Worm (Caenorhabditis elegans) whole organism, young adult: ENCODE measurements around the gene F01G10.9.

Source experiments
- B0261.1 ChIP-seq: sonication (generic microtip); optimal IDR thresholded peaks from 2 replicates; lab custom pipeline; 2016; ENCODE audit warnings: mild to moderate bottlenecking, missing genetic modification characterization, moderate library complexity, missing compliant biosample characterization
- C17E4.6 ChIP-seq: fragments of 200-800 bp; sonication (Bioruptor generic); IDR thresholded peaks from 2 replicates; pipeline ENCODE4 v1.3.6; 2022; ENCODE audit warnings: missing genetic modification reagents, missing genetic modification characterization, missing compliant biosample characterization
- F10E7.11 ChIP-seq: sonication (generic microtip); optimal IDR thresholded peaks from 2 replicates; lab custom pipeline; 2017; ENCODE audit warnings: mild to moderate bottlenecking, missing genetic modification characterization, moderate library complexity, missing compliant biosample characterization
- F22D6.2 ChIP-seq: sonication (generic microtip); optimal IDR thresholded peaks from 2 replicates; lab custom pipeline; 2016; ENCODE audit warnings: mild to moderate bottlenecking, missing genetic modification characterization, missing compliant biosample characterization
- F37B4.10 ChIP-seq: fragments of 200-800 bp; sonication (Bioruptor generic); IDR thresholded peaks from 2 replicates; pipeline ENCODE4 v1.3.6; 2022; ENCODE audit warnings: missing genetic modification characterization, missing compliant biosample characterization
- F52B5.7 ChIP-seq: sonication (generic microtip); optimal IDR thresholded peaks from 2 replicates; lab custom pipeline; 2016; ENCODE audit warnings: mild to moderate bottlenecking, missing genetic modification characterization, missing compliant biosample characterization
- F57A8.1 ChIP-seq: fragments of 200-800 bp; sonication (Bioruptor generic); optimal IDR thresholded peaks from 2 replicates; lab custom pipeline; 2018; ENCODE audit warnings: mild to moderate bottlenecking, missing genetic modification characterization, moderate library complexity, missing compliant biosample characterization
- F57C9.4 ChIP-seq: sonication (generic microtip); optimal IDR thresholded peaks from 2 replicates; lab custom pipeline; 2017; ENCODE audit warnings: mild to moderate bottlenecking, missing genetic modification characterization, missing compliant biosample characterization
- T07F8.4 ChIP-seq: sonication (generic microtip); optimal IDR thresholded peaks from 2 replicates; lab custom pipeline; 2016; ENCODE audit warnings: mild to moderate bottlenecking, missing genetic modification characterization, moderate library complexity, missing compliant biosample characterization
- Y53G8AR.9 ChIP-seq: fragments of 200-800 bp; sonication (Bioruptor generic); conservative IDR thresholded peaks from 2 replicates; pipeline ENCODE4 v1.3.6; 2022; ENCODE audit warnings: missing genetic modification reagents, missing genetic modification characterization, missing compliant biosample characterization
- ZK185.1 ChIP-seq: sonication (generic microtip); optimal IDR thresholded peaks from 2 replicates; lab custom pipeline; 2016; ENCODE audit warnings: mild to moderate bottlenecking, missing genetic modification characterization, missing compliant biosample characterization; ENCODE audit not compliant: poor library complexity, severe bottlenecking
- ccch-3 ChIP-seq: fragments of 200-800 bp; sonication (Bioruptor generic); optimal IDR thresholded peaks from 2 replicates; lab custom pipeline; 2018; ENCODE audit warnings: mild to moderate bottlenecking, missing genetic modification characterization, missing compliant biosample characterization
- cebp-2 ChIP-seq: fragments of 200-800 bp; sonication (Bioruptor generic); IDR thresholded peaks from 2 replicates; pipeline ENCODE4 v1.3.6; 2022; ENCODE audit warnings: missing genetic modification characterization, missing compliant biosample characterization
- ceh-91 ChIP-seq: fragments of 200-800 bp; sonication (Bioruptor generic); IDR thresholded peaks from 2 replicates; pipeline ENCODE4 v1.3.6; 2022; ENCODE audit warnings: missing genetic modification reagents, missing genetic modification characterization, missing compliant biosample characterization
- dpl-1 ChIP-seq: fragments of 150-350 bp; optimal IDR thresholded peaks from 2 replicates; lab custom pipeline; 2014; ENCODE audit warnings: missing biosample characterization, missing genetic modification reagents, missing genetic modification characterization
- efl-1 ChIP-seq: fragments of 150-350 bp; optimal IDR thresholded peaks from 2 replicates; lab custom pipeline; 2014; ENCODE audit warnings: missing biosample characterization, missing genetic modification reagents, missing genetic modification characterization
- ekl-4 ChIP-seq: fragments of 200-800 bp; sonication (Bioruptor generic); IDR thresholded peaks from 2 replicates; pipeline ENCODE4 v1.3.6; 2022; ENCODE audit warnings: missing genetic modification reagents, missing genetic modification characterization, missing compliant biosample characterization
- ets-4 ChIP-seq: fragments of 200-800 bp; sonication (Bioruptor generic); optimal IDR thresholded peaks from 2 replicates; lab custom pipeline; 2018; ENCODE audit warnings: mild to moderate bottlenecking, missing genetic modification characterization, missing compliant biosample characterization
- hlh-26 ChIP-seq: fragments of 200-800 bp; sonication (Bioruptor generic); conservative IDR thresholded peaks from 2 replicates; pipeline ENCODE4 v1.3.6; 2022; ENCODE audit warnings: missing genetic modification reagents, missing genetic modification characterization, missing compliant biosample characterization
- let-607 ChIP-seq, 2 experiments: fragments of 200-800 bp in 1 of 2; sonication (Bioruptor generic) in 1 of 2; sonication (generic microtip) in 1 of 2; optimal IDR thresholded peaks; 2 replicates each; lab custom pipeline; 2016 to 2018; ENCODE audit warnings: mild to moderate bottlenecking in 2 of 2, missing compliant biosample characterization in 2 of 2, missing genetic modification characterization in 2 of 2, moderate library complexity in 2 of 2, missing genotype in 1 of 2
- lin-35 ChIP-seq, 3 experiments: fragments of 150-350 bp in 2 of 3; sonication (generic microtip) in 1 of 3; optimal IDR thresholded peaks; 2 replicates each; lab custom pipeline; 2014 to 2018; ENCODE audit warnings: missing biosample characterization in 3 of 3, missing genetic modification characterization in 3 of 3, missing genetic modification reagents in 3 of 3
- nfya-2 ChIP-seq: fragments of 200-800 bp; sonication (Bioruptor generic); IDR thresholded peaks from 2 replicates; pipeline ENCODE4 v1.3.6; 2022; ENCODE audit warnings: missing genetic modification reagents, missing genetic modification characterization, missing compliant biosample characterization
- nhr-179 ChIP-seq: sonication (generic microtip); optimal IDR thresholded peaks from 2 replicates; lab custom pipeline; 2016; ENCODE audit warnings: mild to moderate bottlenecking, missing genetic modification characterization, missing compliant biosample characterization
- nhr-80 ChIP-seq: sonication (generic microtip); optimal IDR thresholded peaks from 2 replicates; lab custom pipeline; 2016; ENCODE audit warnings: missing genetic modification characterization, missing compliant biosample characterization
- pha-4 ChIP-seq: fragments of 150-350 bp; sonication (generic microtip); optimal IDR thresholded peaks from 2 replicates; lab custom pipeline; 2014; ENCODE audit warnings: missing biosample characterization, missing genetic modification reagents, missing genetic modification characterization
- rcor-1 ChIP-seq: fragments of 200-800 bp; sonication (Bioruptor generic); IDR thresholded peaks from 2 replicates; pipeline ENCODE4 v1.3.6; 2022; ENCODE audit warnings: missing genetic modification reagents, missing genetic modification characterization, missing compliant biosample characterization
- rec-8 ChIP-seq, 2 experiments: sonication (generic microtip); optimal IDR thresholded peaks; 2 replicates each; lab custom pipeline; 2016; ENCODE audit warnings: mild to moderate bottlenecking in 2 of 2, missing genetic modification characterization in 2 of 2, missing genetic modification reagents in 2 of 2, missing genotype in 2 of 2, missing biosample characterization in 1 of 2, missing compliant biosample characterization in 1 of 2, moderate library complexity in 1 of 2
- sea-2 ChIP-seq: fragments of 200-800 bp; sonication (Bioruptor generic); IDR thresholded peaks from 2 replicates; pipeline ENCODE4 v1.3.6; 2022; ENCODE audit warnings: missing genetic modification characterization, missing compliant biosample characterization
- tlf-1 ChIP-seq: fragments of 200-800 bp; sonication (Bioruptor generic); optimal IDR thresholded peaks from 2 replicates; lab custom pipeline; 2018; ENCODE audit warnings: mild to moderate bottlenecking, missing genetic modification characterization, missing compliant biosample characterization
- zim-3 ChIP-seq: sonication (generic microtip); optimal IDR thresholded peaks from 2 replicates; lab custom pipeline; 2017; ENCODE audit warnings: mild to moderate bottlenecking, missing genetic modification characterization, moderate library complexity, missing compliant biosample characterization
- ztf-18 ChIP-seq: sonication (generic microtip); optimal IDR thresholded peaks from 2 replicates; lab custom pipeline; 2016; ENCODE audit warnings: missing genotype, mild to moderate bottlenecking, missing genetic modification characterization, missing compliant biosample characterization
- ztf-6 ChIP-seq: fragments of 200-800 bp; sonication (Bioruptor generic); IDR thresholded peaks from 2 replicates; pipeline ENCODE4 v1.3.6; 2022; ENCODE audit warnings: missing genetic modification reagents, missing genetic modification characterization, missing compliant biosample characterization

Gene F01G10.9

ce11 chrIV:10242458-10243123 lies 16.9 kb downstream of the F01G10.9 start (continued):
- TF ChIP-seq rec-8 (tag; optimal IDR thresholded peaks at IDR 0.05; lab: Kevin White, UChicago) (no peak), cebp-2 (GFP tag; lab: Robert Waterston, UW) (no peak), let-607 (tag; optimal IDR thresholded peaks at IDR 0.05; lab: Kevin White, UChicago) (no peak), ccch-3 (GFP tag; lab: Kevin White, UChicago) (no peak), dpl-1 (GFP tag; lab: Kevin White, UChicago) (peak; percentile 56), F10E7.11 (no peak), sea-2 (GFP tag; lab: Robert Waterston, UW) (no peak), ztf-6 (GFP tag; lab: Robert Waterston, UW) (no peak), nhr-80 (no peak), nfya-2 (GFP tag; lab: Robert Waterston, UW) (no peak), F22D6.2 (no peak), T07F8.4 (no peak), tlf-1 (GFP tag; lab: Kevin White, UChicago) (no peak), hlh-26 (GFP tag; lab: Robert Waterston, UW) (no peak), F57C9.4 (no peak)

- TF ChIP-seq F52B5.7 (tag; lab: Kevin White, UChicago) (no peak), cebp-2 (GFP tag; lab: Robert Waterston, UW) (no peak), lin-35 (GFP tag; optimal IDR thresholded peaks at IDR 0.05; lab: Kevin White, UChicago) (no peak), sea-2 (GFP tag; lab: Robert Waterston, UW) (no peak), Y53G8AR.9 (no peak), rcor-1 (GFP tag; lab: Robert Waterston, UW) (no peak), F57A8.1 (GFP tag; lab: Kevin White, UChicago) (no peak), ZK185.1 (no peak), nhr-179 (tag; lab: Kevin White, UChicago) (no peak), pha-4 (no peak), ztf-18 (no peak), ceh-91 (GFP tag; lab: Robert Waterston, UW) (no peak)
Measured at ce11 chrIV:10241659-10242058, 17.8 kb downstream of the F01G10.9 start, which contains the start of gene lipl-7. Gene lipl-7 (minus strand): TSS chrIV:10241823.

ce11 chrIV:10239045-10239444 lies 20.4 kb downstream of the F01G10.9 start, which contains the start of gene ech-8:
Gene ech-8 (minus strand): TSS chrIV:10239176.
- TF ChIP-seq efl-1: no peak
- TF ChIP-seq F57C9.4: no peak
- TF ChIP-seq, all 124 proteins: peak for 0

ce11 chrIV:10236106-10236505 lies 23.4 kb downstream of the F01G10.9 start:
- no peak for TF ChIP-seq F37B4.10 (GFP tag; lab: Robert Waterston, UW)
- no peak for TF ChIP-seq ekl-4 (GFP tag; lab: Robert Waterston, UW)
- peak; percentile 52 for TF ChIP-seq ets-4 (GFP tag; lab: Kevin White, UChicago)
- peak in 1 of 2 experiments; percentile 12 for TF ChIP-seq let-607 (tag; optimal IDR thresholded peaks at IDR 0.05; lab: Kevin White, UChicago)
- no peak for TF ChIP-seq zim-3 (tag; lab: Kevin White, UChicago)
- TF ChIP-seq nhr-80: peak; percentile 68
- TF ChIP-seq, all 124 proteins: peak for 3

ce11 chrIV:10235279-10235829 lies 24.1 kb downstream of the F01G10.9 start, which contains the start of gene ech-9:
Gene ech-9 (minus strand): TSS chrIV:10235329.
- no peak for TF ChIP-seq B0261.1 (tag; lab: Kevin White, UChicago)
- TF ChIP-seq C17E4.6 (GFP tag; lab: Robert Waterston, UW): no peak
- TF ChIP-seq, all 124 proteins: peak for 0
